Fruit fly (Drosophila melanogaster) whole organism, adult: ENCODE data around the gene Nepl12.

Experiments
- CG11617 ChIP-seq: fragments of 200-800 bp; sonication (Bioruptor generic); optimal IDR thresholded peaks from 2 replicates; lab custom pipeline; 2017; ENCODE audit warnings: mild to moderate bottlenecking, missing biosample characterization, missing genetic modification reagents, missing genetic modification characterization
- CG12768 ChIP-seq: fragments of 200-800 bp; sonication (Bioruptor generic); optimal IDR thresholded peaks from 2 replicates; lab custom pipeline; 2017; ENCODE audit warnings: missing biosample characterization, missing genetic modification characterization, mild to moderate bottlenecking, moderate library complexity, missing genetic modification reagents
- CG14711 ChIP-seq: fragments of 200-800 bp; sonication (Bioruptor generic); optimal IDR thresholded peaks from 2 replicates; lab custom pipeline; 2018; ENCODE audit warnings: missing biosample characterization, mild to moderate bottlenecking, missing genetic modification characterization, moderate library complexity
- CG7045 ChIP-seq: fragments of 200-800 bp; sonication (Bioruptor generic); optimal IDR thresholded peaks from 2 replicates; lab custom pipeline; 2017; ENCODE audit warnings: missing biosample characterization, mild to moderate bottlenecking, missing genetic modification characterization
- CG7101 ChIP-seq: fragments of 200-800 bp; sonication (Bioruptor generic); optimal IDR thresholded peaks from 2 replicates; lab custom pipeline; 2018; ENCODE audit warnings: missing biosample characterization, mild to moderate bottlenecking, missing genetic modification characterization, moderate library complexity
- Crg-1 ChIP-seq: fragments of 200-800 bp; sonication (Bioruptor generic); optimal IDR thresholded peaks from 2 replicates; lab custom pipeline; 2016; ENCODE audit warnings: missing biosample characterization, missing genetic modification characterization
- Mnt ChIP-seq: fragments of 200-800 bp; sonication (Bioruptor generic); optimal IDR thresholded peaks from 2 replicates; lab custom pipeline; 2016; ENCODE audit warnings: missing biosample characterization, mild to moderate bottlenecking, missing genetic modification characterization

dm6 chr3R:9677734-9678341, 2.5 kb downstream of the Nepl12 start, which contains the start of gene p23:
- TF ChIP-seq Crg-1 (GFP tag; lab: Kevin White, UChicago): no peak
- TF ChIP-seq Mnt (GFP tag; lab: Kevin White, UChicago): peak; percentile 39
- TF ChIP-seq CG11617 (GFP tag; lab: Kevin White, UChicago): no peak
- peak; percentile 12 for TF ChIP-seq CG7101 (tag; lab: Kevin White, UChicago)
- no peak for TF ChIP-seq CG7045 (GFP tag; lab: Kevin White, UChicago)
- TF ChIP-seq CG12768 (GFP tag; lab: Kevin White, UChicago): no peak
- TF ChIP-seq CG14711 (tag; lab: Kevin White, UChicago): peak; percentile 88
